Worm (Caenorhabditis elegans) whole organism, young adult: ENCODE data around the gene C29E4.11.

Experiments used
- B0019.2 ChIP-seq: fragments of 200-800 bp; sonication (Bioruptor generic); conservative IDR thresholded peaks from 2 replicates; pipeline ENCODE4 v1.3.6; 2022; ENCODE audit warnings: missing genetic modification reagents, missing genetic modification characterization, missing compliant biosample characterization
- B0035.1 ChIP-seq: sonication (generic microtip); optimal IDR thresholded peaks from 2 replicates; lab custom pipeline; 2016; ENCODE audit warnings: missing genetic modification characterization, mild to moderate bottlenecking, missing compliant biosample characterization, missing genotype, missing genetic modification reagents
- B0261.1 ChIP-seq: sonication (generic microtip); optimal IDR thresholded peaks from 2 replicates; lab custom pipeline; 2016; ENCODE audit warnings: mild to moderate bottlenecking, missing genetic modification characterization, moderate library complexity, missing compliant biosample characterization
- F23B12.7 ChIP-seq: sonication (generic microtip); optimal IDR thresholded peaks from 2 replicates; lab custom pipeline; 2017; ENCODE audit warnings: missing genetic modification characterization, mild to moderate bottlenecking, missing compliant biosample characterization, antibody characterized with exemption, moderate library complexity; ENCODE audit not compliant: insufficient read depth
- F33H1.4 ChIP-seq: fragments of 200-800 bp; sonication (Bioruptor generic); IDR thresholded peaks from 2 replicates; pipeline ENCODE4 v1.3.6; 2022; ENCODE audit warnings: missing genetic modification reagents, missing genetic modification characterization, missing compliant biosample characterization
- F39B2.1 ChIP-seq: fragments of 200-800 bp; sonication (Bioruptor generic); IDR thresholded peaks from 2 replicates; pipeline ENCODE4 v1.3.6; 2022; ENCODE audit warnings: missing genetic modification reagents, missing genetic modification characterization, missing compliant biosample characterization
- F52B5.7 ChIP-seq: sonication (generic microtip); optimal IDR thresholded peaks from 2 replicates; lab custom pipeline; 2016; ENCODE audit warnings: mild to moderate bottlenecking, missing genetic modification characterization, missing compliant biosample characterization
- F57C9.4 ChIP-seq: sonication (generic microtip); optimal IDR thresholded peaks from 2 replicates; lab custom pipeline; 2017; ENCODE audit warnings: mild to moderate bottlenecking, missing genetic modification characterization, missing compliant biosample characterization
- K11D2.4 ChIP-seq: fragments of 200-800 bp; sonication (Bioruptor generic); IDR thresholded peaks from 2 replicates; pipeline ENCODE4 v1.3.6; 2022; ENCODE audit warnings: missing genetic modification reagents, missing genetic modification characterization, missing compliant biosample characterization
- T26A5.8 ChIP-seq: sonication (generic microtip); optimal IDR thresholded peaks from 2 replicates; lab custom pipeline; 2016; ENCODE audit warnings: missing genetic modification characterization, missing compliant biosample characterization
- aptf-2 ChIP-seq: fragments of 200-800 bp; sonication (Bioruptor generic); conservative IDR thresholded peaks from 2 replicates; pipeline ENCODE4 v1.3.6; 2022; ENCODE audit warnings: missing genetic modification reagents, missing genetic modification characterization, missing compliant biosample characterization
- attf-3 ChIP-seq: fragments of 200-800 bp; sonication (Bioruptor generic); conservative IDR thresholded peaks from 2 replicates; pipeline ENCODE4 v1.3.6; 2022; ENCODE audit warnings: missing genetic modification reagents, missing genetic modification characterization, missing compliant biosample characterization
- attf-5 ChIP-seq: fragments of 200-800 bp; sonication (Bioruptor generic); optimal IDR thresholded peaks from 2 replicates; lab custom pipeline; 2018; ENCODE audit warnings: mild to moderate bottlenecking, missing genetic modification characterization, missing compliant biosample characterization
- ceh-40 ChIP-seq: fragments of 200-800 bp; sonication (Bioruptor generic); IDR thresholded peaks from 2 replicates; pipeline ENCODE4 v1.3.6; 2022; ENCODE audit warnings: missing genetic modification characterization, missing compliant biosample characterization
- ceh-58 ChIP-seq: fragments of 200-800 bp; sonication (Bioruptor generic); IDR thresholded peaks from 2 replicates; pipeline ENCODE4 v1.3.6; 2022; ENCODE audit warnings: missing genetic modification characterization, missing compliant biosample characterization
- chd-7 ChIP-seq: sonication (generic microtip); optimal IDR thresholded peaks from 2 replicates; lab custom pipeline; 2016; ENCODE audit warnings: mild to moderate bottlenecking, missing genetic modification characterization, moderate library complexity, missing compliant biosample characterization
- dpl-1 ChIP-seq: fragments of 150-350 bp; optimal IDR thresholded peaks from 2 replicates; lab custom pipeline; 2014; ENCODE audit warnings: missing biosample characterization, missing genetic modification reagents, missing genetic modification characterization
- efl-1 ChIP-seq: fragments of 150-350 bp; optimal IDR thresholded peaks from 2 replicates; lab custom pipeline; 2014; ENCODE audit warnings: missing biosample characterization, missing genetic modification reagents, missing genetic modification characterization
- ekl-4 ChIP-seq: fragments of 200-800 bp; sonication (Bioruptor generic); IDR thresholded peaks from 2 replicates; pipeline ENCODE4 v1.3.6; 2022; ENCODE audit warnings: missing genetic modification reagents, missing genetic modification characterization, missing compliant biosample characterization
- him-1 ChIP-seq: sonication (generic microtip); optimal IDR thresholded peaks from 2 replicates; lab custom pipeline; 2016; ENCODE audit warnings: missing genotype, missing genetic modification reagents, missing genetic modification characterization, missing compliant biosample characterization
- hlh-12 ChIP-seq: sonication (generic microtip); optimal IDR thresholded peaks from 2 replicates; lab custom pipeline; 2016; ENCODE audit warnings: missing genetic modification characterization, missing compliant biosample characterization
- hmg-1.2 ChIP-seq: fragments of 200-800 bp; sonication (Bioruptor generic); IDR thresholded peaks from 2 replicates; pipeline ENCODE4 v1.3.6; 2022; ENCODE audit warnings: missing genetic modification reagents, missing genetic modification characterization, missing compliant biosample characterization
- hmg-20 ChIP-seq: fragments of 200-800 bp; sonication (Bioruptor generic); IDR thresholded peaks from 2 replicates; pipeline ENCODE4 v1.3.6; 2022; ENCODE audit warnings: missing genetic modification reagents, missing genetic modification characterization, missing compliant biosample characterization
- lin-26 ChIP-seq: fragments of 200-800 bp; sonication (Bioruptor generic); IDR thresholded peaks from 2 replicates; pipeline ENCODE4 v1.3.6; 2022; ENCODE audit warnings: missing genetic modification reagents, missing genetic modification characterization, missing compliant biosample characterization
- lin-35 ChIP-seq, 3 experiments: fragments of 150-350 bp in 2 of 3; sonication (generic microtip) in 1 of 3; optimal IDR thresholded peaks; 2 replicates each; lab custom pipeline; 2014 to 2018; ENCODE audit warnings: missing biosample characterization in 3 of 3, missing genetic modification characterization in 3 of 3, missing genetic modification reagents in 3 of 3
- lin-54 ChIP-seq: fragments of 200-800 bp; sonication (Bioruptor generic); optimal IDR thresholded peaks from 2 replicates; lab custom pipeline; 2018; ENCODE audit warnings: mild to moderate bottlenecking, missing genetic modification characterization, missing compliant biosample characterization
- lsl-1 ChIP-seq: fragments of 200-800 bp; sonication (Bioruptor generic); optimal IDR thresholded peaks from 2 replicates; lab custom pipeline; 2018; ENCODE audit warnings: mild to moderate bottlenecking, missing genetic modification characterization, moderate library complexity, missing compliant biosample characterization
- madf-10 ChIP-seq: sonication (generic microtip); optimal IDR thresholded peaks from 2 replicates; lab custom pipeline; 2016; ENCODE audit warnings: mild to moderate bottlenecking, missing genetic modification characterization, missing compliant biosample characterization
- mcd-1 ChIP-seq: fragments of 200-800 bp; sonication (Bioruptor generic); IDR thresholded peaks from 2 replicates; pipeline ENCODE4 v1.3.6; 2022; ENCODE audit warnings: missing genetic modification reagents, missing genetic modification characterization, missing compliant biosample characterization
- mel-28 ChIP-seq: sonication (generic microtip); optimal IDR thresholded peaks from 2 replicates; lab custom pipeline; 2016; ENCODE audit warnings: borderline replicate concordance, mild to moderate bottlenecking, missing genetic modification characterization, missing compliant biosample characterization
- mes-4 ChIP-seq: sonication (generic microtip); optimal IDR thresholded peaks from 2 replicates; lab custom pipeline; 2016; ENCODE audit warnings: missing genotype, missing genetic modification characterization, missing compliant biosample characterization
- mxl-1 ChIP-seq: sonication (generic microtip); optimal IDR thresholded peaks from 2 replicates; lab custom pipeline; 2016; ENCODE audit warnings: missing genetic modification characterization, missing compliant biosample characterization
- nfya-2 ChIP-seq: fragments of 200-800 bp; sonication (Bioruptor generic); IDR thresholded peaks from 2 replicates; pipeline ENCODE4 v1.3.6; 2022; ENCODE audit warnings: missing genetic modification reagents, missing genetic modification characterization, missing compliant biosample characterization
- nhr-80 ChIP-seq: sonication (generic microtip); optimal IDR thresholded peaks from 2 replicates; lab custom pipeline; 2016; ENCODE audit warnings: missing genetic modification characterization, missing compliant biosample characterization
- nhr-90 ChIP-seq: sonication (generic microtip); optimal IDR thresholded peaks from 2 replicates; lab custom pipeline; 2016; ENCODE audit warnings: missing genotype, mild to moderate bottlenecking, missing genetic modification characterization, missing compliant biosample characterization
- pbrm-1 ChIP-seq: fragments of 200-800 bp; sonication (Bioruptor generic); IDR thresholded peaks from 2 replicates; pipeline ENCODE4 v1.3.6; 2022; ENCODE audit warnings: missing genetic modification reagents, missing genetic modification characterization, missing compliant biosample characterization
- rec-8 ChIP-seq, 2 experiments: sonication (generic microtip); optimal IDR thresholded peaks; 2 replicates each; lab custom pipeline; 2016; ENCODE audit warnings: mild to moderate bottlenecking in 2 of 2, missing genetic modification characterization in 2 of 2, missing genetic modification reagents in 2 of 2, missing genotype in 2 of 2, missing biosample characterization in 1 of 2, missing compliant biosample characterization in 1 of 2, moderate library complexity in 1 of 2
- repo-1 ChIP-seq: sonication (generic microtip); optimal IDR thresholded peaks from 2 replicates; lab custom pipeline; 2017; ENCODE audit warnings: mild to moderate bottlenecking, missing genetic modification characterization, missing compliant biosample characterization
- sdz-38 ChIP-seq: sonication (generic microtip); optimal IDR thresholded peaks from 2 replicates; lab custom pipeline; 2016; ENCODE audit warnings: missing genotype, missing genetic modification characterization, missing compliant biosample characterization
- snpc-4 ChIP-seq, 5 experiments: fragments of 150-350 bp in 1 of 5; sonication (generic microtip) in 4 of 5; optimal IDR thresholded peaks; 2 replicates each; lab custom pipeline; 2014 to 2018; ENCODE audit warnings: missing genetic modification characterization in 5 of 5, missing biosample characterization in 3 of 5, antibody characterized with exemption in 2 of 5, mild to moderate bottlenecking in 2 of 5, missing compliant biosample characterization in 2 of 5, missing genotype in 2 of 5, moderate library complexity in 2 of 5, missing genetic modification reagents in 1 of 5
- unc-130 ChIP-seq: sonication (generic microtip); optimal IDR thresholded peaks from 2 replicates; lab custom pipeline; 2016; ENCODE audit warnings: missing genetic modification reagents, missing genetic modification characterization, missing compliant biosample characterization
- ztf-25 ChIP-seq: fragments of 200-800 bp; sonication (Bioruptor generic); IDR thresholded peaks from 2 replicates; pipeline ENCODE4 v1.3.6; 2022; ENCODE audit warnings: missing genetic modification reagents, missing genetic modification characterization, missing compliant biosample characterization
- ztf-26 ChIP-seq: sonication (generic microtip); optimal IDR thresholded peaks from 2 replicates; lab custom pipeline; 2017; ENCODE audit warnings: missing genetic modification characterization, missing compliant biosample characterization

The C29E4.11 gene

DNA sequence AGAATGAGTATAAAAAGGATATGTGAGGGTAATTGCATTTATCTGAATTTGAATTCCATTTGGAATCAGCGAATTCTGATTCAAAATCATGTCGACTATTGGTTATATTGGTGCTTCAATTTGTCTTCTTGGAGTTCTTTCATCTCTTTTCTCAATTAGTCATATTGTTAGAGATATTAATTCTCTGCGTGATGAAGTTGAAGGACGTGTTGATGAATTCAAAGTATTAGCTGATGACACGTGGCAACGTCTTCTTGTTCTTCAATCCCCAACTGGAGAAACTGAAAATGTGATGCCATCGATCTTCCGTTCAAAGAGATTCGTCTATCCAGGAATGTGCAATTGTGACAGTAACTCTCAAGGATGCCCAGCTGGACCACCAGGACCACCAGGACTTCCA, 9.1 kb downstream of the C29E4.11 start, which contains the start of gene col-90:
col-90 (plus strand) TSS at position 37 of the 400 bp plus-strand sequence.
- TF ChIP-seq B0035.1, result no peak

- no peak for TF ChIP-seq pbrm-1 (GFP tag; lab: Robert Waterston, UW)
- no peak for TF ChIP-seq F39B2.1 (GFP tag; lab: Robert Waterston, UW)
- TF ChIP-seq nhr-90 (tag; lab: Kevin White, UChicago), result no peak
- TF ChIP-seq hmg-20 (GFP tag; lab: Robert Waterston, UW), result no peak
- TF ChIP-seq him-1, result no peak
- TF ChIP-seq B0019.2 (GFP tag; lab: Robert Waterston, UW), result no peak
- TF ChIP-seq ztf-26 (tag; lab: Kevin White, UChicago), result no peak
- no peak for TF ChIP-seq nfya-2 (GFP tag; lab: Robert Waterston, UW)
- TF ChIP-seq mes-4 (tag; lab: Kevin White, UChicago), result no peak
- TF ChIP-seq hmg-1.2, result no peak
- no peak for TF ChIP-seq aptf-2
- TF ChIP-seq chd-7 (tag; lab: Kevin White, UChicago), result no peak
- no peak for TF ChIP-seq madf-10 (tag; lab: Kevin White, UChicago)
- no peak for TF ChIP-seq repo-1 (tag; lab: Kevin White, UChicago)
These were observed 10.2 kb downstream of the C29E4.11 start for ce11 chrIII:7947677-7948076.

DNA sequence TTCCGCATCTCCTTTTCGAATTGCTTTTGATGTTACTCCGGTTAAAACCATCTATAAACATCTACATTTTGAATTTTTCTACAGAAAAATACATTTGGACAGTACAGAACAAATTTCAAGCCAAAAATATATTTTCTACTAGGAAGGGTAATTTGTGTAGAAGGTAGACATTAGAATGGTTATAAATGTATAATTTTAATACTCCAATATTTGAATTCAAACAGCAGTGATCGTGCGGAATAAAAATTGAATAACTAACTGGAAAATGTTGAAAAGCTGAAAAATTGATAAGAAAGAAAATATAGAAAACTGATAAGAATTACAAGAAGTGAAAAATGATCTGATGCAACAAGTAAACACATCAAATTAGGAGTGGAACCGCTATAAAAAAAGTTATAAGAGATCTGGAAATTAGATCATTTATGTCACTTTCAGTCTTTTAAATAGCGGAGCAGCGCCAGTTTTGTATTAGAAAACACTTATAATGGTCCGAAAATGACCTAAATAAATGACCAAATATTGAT, 10.9 kb downstream of the C29E4.11 start, which contains the start of gene gsto-1:
gsto-1 (minus strand) TSS at position 51 of the 524 bp plus-strand sequence.
- no peak for TF ChIP-seq F57C9.4 (tag; lab: Kevin White, UChicago)
- peak; percentile 19 for TF ChIP-seq nhr-80 (tag; lab: Kevin White, UChicago)

ce11 chrIII:7941417-7941816, 16.5 kb downstream of the C29E4.11 start, which contains the start of gene kle-2:
TSS of gene kle-2 (plus strand) at chrIII:7941717.
- no peak for TF ChIP-seq mes-4 (tag; lab: Kevin White, UChicago)
- TF ChIP-seq T26A5.8 (tag; lab: Kevin White, UChicago), result no peak
- TF ChIP-seq mxl-1 (tag; lab: Kevin White, UChicago), result no peak
- TF ChIP-seq unc-130, result no peak
- no peak for TF ChIP-seq mcd-1 (GFP tag; lab: Robert Waterston, UW)
- TF ChIP-seq hlh-12 (tag; lab: Kevin White, UChicago), result no peak
- TF ChIP-seq ceh-58 (GFP tag; lab: Robert Waterston, UW), result no peak
- TF ChIP-seq ekl-4 (GFP tag; lab: Robert Waterston, UW), result no peak
- TF ChIP-seq F52B5.7 (tag; lab: Kevin White, UChicago), result no peak
- no peak for TF ChIP-seq ztf-25 (GFP tag; lab: Robert Waterston, UW)
- no peak for TF ChIP-seq snpc-4 (GFP tag; optimal IDR thresholded peaks at IDR 0.05; lab: Kevin White, UChicago)
- TF ChIP-seq snpc-4 (tag; optimal IDR thresholded peaks at IDR 0.05; lab: Kevin White, UChicago), result no peak
- no peak for TF ChIP-seq B0261.1
- TF ChIP-seq rec-8 (tag; optimal IDR thresholded peaks at IDR 0.05; lab: Kevin White, UChicago), result no peak
- TF ChIP-seq chd-7 (tag; lab: Kevin White, UChicago), result no peak
- TF ChIP-seq attf-3, result no peak
- TF ChIP-seq K11D2.4, result no peak
- TF ChIP-seq ceh-40, result no peak

DNA sequence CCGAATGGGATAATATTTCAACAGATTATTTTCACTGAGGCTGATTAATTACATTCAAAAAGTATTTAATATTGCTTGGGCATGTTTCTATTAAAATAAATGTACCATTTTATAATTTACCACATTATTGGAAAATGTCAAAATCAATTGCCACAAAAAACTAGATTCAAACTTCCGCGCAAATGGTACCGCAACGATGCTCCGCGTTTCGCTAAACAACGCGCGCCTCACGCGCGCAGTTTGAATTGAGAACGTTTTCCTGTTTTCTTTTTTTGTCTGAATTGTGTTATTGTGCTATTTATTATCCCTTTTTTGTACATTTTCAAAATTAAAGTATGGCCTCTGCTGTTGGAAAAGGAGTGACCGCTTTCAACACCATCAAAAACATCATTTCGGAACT, 17.1 kb downstream of the C29E4.11 start, which contains the start of gene C29E4.12:
C29E4.12 (plus strand) TSS at position 333 of the 400 bp plus-strand sequence.
- TF ChIP-seq mel-28 (no peak), attf-5 (GFP tag; lab: Kevin White, UChicago) (peak; percentile 74), efl-1 (GFP tag; lab: Kevin White, UChicago) (peak; percentile 78), lsl-1 (GFP tag; lab: Kevin White, UChicago) (peak; percentile 5), F33H1.4 (no peak; the same call in 1 of the 2 replicates), sdz-38 (no peak), lin-35 (GFP tag; optimal IDR thresholded peaks at IDR 0.05; lab: Kevin White, UChicago) (peak in 1 of 3 experiments; percentile 90), attf-3 (peak; percentile 99), lin-26 (GFP tag; lab: Robert Waterston, UW) (no peak), F39B2.1 (GFP tag; lab: Robert Waterston, UW) (no peak), lin-54 (GFP tag; lab: Kevin White, UChicago) (peak; percentile 94), F23B12.7 (tag; lab: Kevin White, UChicago) (peak; percentile 12), dpl-1 (GFP tag; lab: Kevin White, UChicago) (peak; percentile 65), aptf-2 (no peak)
